Worm (Caenorhabditis elegans) whole organism, L4 larva: ENCODE data around the gene fbxa-37.

ENCODE experiments used
- F49E8.2 ChIP-seq: sonication (generic microtip); optimal IDR thresholded peaks from 2 replicates; lab custom pipeline; 2016; ENCODE audit warnings: missing compliant biosample characterization, mild to moderate bottlenecking, missing genetic modification characterization, borderline replicate concordance
- aly-2 ChIP-seq: sonication (generic microtip); optimal IDR thresholded peaks from 2 replicates; lab custom pipeline; 2018; ENCODE audit warnings: missing biosample characterization, missing genetic modification characterization
- ceh-32 ChIP-seq: sonication (generic microtip); optimal IDR thresholded peaks from 2 replicates; lab custom pipeline; 2016; ENCODE audit warnings: mild to moderate bottlenecking, missing genetic modification characterization, missing compliant biosample characterization; ENCODE audit not compliant: poor library complexity
- ceh-82 ChIP-seq: sonication (generic microtip); optimal IDR thresholded peaks from 2 replicates; lab custom pipeline; 2017; ENCODE audit warnings: missing biosample characterization, missing genetic modification characterization
- daf-12 ChIP-seq: fragments of 150-350 bp; optimal IDR thresholded peaks from 2 replicates; lab custom pipeline; 2014; ENCODE audit warnings: missing biosample characterization, missing genetic modification reagents, missing genetic modification characterization
- daf-16 ChIP-seq, 3 experiments: sonication (generic microtip); optimal IDR thresholded peaks; 2 replicates each; lab custom pipeline; 2016 to 2017; ENCODE audit warnings: missing genetic modification characterization in 3 of 3, missing genetic modification reagents in 3 of 3, mild to moderate bottlenecking in 2 of 3, missing compliant biosample characterization in 2 of 3, missing biosample characterization in 1 of 3, moderate library complexity in 1 of 3
- daf-19 ChIP-seq: fragments of 200-800 bp; sonication (Bioruptor generic); conservative IDR thresholded peaks from 2 replicates; pipeline ENCODE4 v1.3.6; 2022; ENCODE audit warnings: missing genetic modification characterization, missing compliant biosample characterization
- daf-8 ChIP-seq: fragments of 200-800 bp; sonication (Bioruptor generic); IDR thresholded peaks from 2 replicates; pipeline ENCODE4 v1.3.6; 2022; ENCODE audit warnings: missing genetic modification characterization, missing compliant biosample characterization
- dmd-6 ChIP-seq: fragments of 200-800 bp; sonication (Bioruptor generic); IDR thresholded peaks from 2 replicates; pipeline ENCODE4 v1.3.6; 2022; ENCODE audit warnings: missing genetic modification reagents, missing genetic modification characterization, missing compliant biosample characterization
- dve-1 ChIP-seq: sonication (generic microtip); optimal IDR thresholded peaks from 2 replicates; lab custom pipeline; 2017; ENCODE audit warnings: antibody characterized with exemption, mild to moderate bottlenecking, missing genetic modification characterization, missing compliant biosample characterization; ENCODE audit not compliant: insufficient read depth
- egl-43 ChIP-seq: fragments of 200-800 bp; sonication (Bioruptor generic); IDR thresholded peaks from 2 replicates; pipeline ENCODE4 v1.3.6; 2022; ENCODE audit warnings: missing genetic modification reagents, missing genetic modification characterization, missing compliant biosample characterization
- fkh-10 ChIP-seq: fragments of 150-350 bp; optimal IDR thresholded peaks from 2 replicates; lab custom pipeline; 2014; ENCODE audit warnings: missing biosample characterization, missing genetic modification reagents, missing genetic modification characterization
- gei-8 ChIP-seq: fragments of 200-800 bp; sonication (Bioruptor generic); optimal IDR thresholded peaks from 2 replicates; lab custom pipeline; 2018; ENCODE audit warnings: mild to moderate bottlenecking, missing genetic modification characterization, missing compliant biosample characterization
- hif-1 ChIP-seq, 2 experiments: sonication (generic microtip); optimal IDR thresholded peaks; 2 replicates each; lab custom pipeline; 2016 to 2017; ENCODE audit warnings: missing compliant biosample characterization in 2 of 2, missing genetic modification characterization in 2 of 2, missing genetic modification reagents in 2 of 2, missing genotype in 2 of 2, mild to moderate bottlenecking in 1 of 2
- hlh-11 ChIP-seq: fragments of 200-800 bp; sonication (Bioruptor generic); optimal IDR thresholded peaks from 2 replicates; lab custom pipeline; 2018; ENCODE audit warnings: mild to moderate bottlenecking, missing genetic modification characterization, missing compliant biosample characterization
- hmg-1.1 ChIP-seq: fragments of 200-800 bp; sonication (Bioruptor generic); IDR thresholded peaks from 2 replicates; pipeline ENCODE4 v1.3.6; 2022; ENCODE audit warnings: missing genetic modification reagents, missing genetic modification characterization, missing compliant biosample characterization
- lin-1 ChIP-seq: fragments of 200-800 bp; sonication (Bioruptor generic); IDR thresholded peaks from 2 replicates; pipeline ENCODE4 v1.3.6; 2022; ENCODE audit warnings: missing genetic modification reagents, missing genetic modification characterization, missing compliant biosample characterization
- lin-13 ChIP-seq: fragments of 150-350 bp; optimal IDR thresholded peaks from 2 replicates; lab custom pipeline; 2014; ENCODE audit warnings: missing biosample characterization, missing genetic modification reagents, missing genetic modification characterization
- lsy-2 ChIP-seq, 2 experiments: fragments of 150-350 bp in 1 of 2; sonication (generic microtip) in 1 of 2; optimal IDR thresholded peaks; 2 replicates each; lab custom pipeline; 2014 to 2017; ENCODE audit warnings: missing biosample characterization in 2 of 2, missing genetic modification characterization in 2 of 2
- mdl-1 ChIP-seq, 2 experiments: fragments of 150-350 bp in 1 of 2; sonication (generic microtip) in 1 of 2; optimal IDR thresholded peaks; 2 replicates each; lab custom pipeline; 2014 to 2017; ENCODE audit warnings: missing biosample characterization in 2 of 2, missing genetic modification characterization in 2 of 2
- mep-1 ChIP-seq: fragments of 150-350 bp; sonication (generic microtip); optimal IDR thresholded peaks from 3 replicates; lab custom pipeline; 2014; ENCODE audit warnings: missing biosample characterization, missing genetic modification characterization
- nhr-237 ChIP-seq: sonication (generic microtip); optimal IDR thresholded peaks from 2 replicates; lab custom pipeline; 2017; ENCODE audit warnings: missing biosample characterization, missing genetic modification characterization
- nhr-25 ChIP-seq: sonication (generic microtip); optimal IDR thresholded peaks from 2 replicates; lab custom pipeline; 2017; ENCODE audit warnings: missing genetic modification characterization, mild to moderate bottlenecking, missing compliant biosample characterization, antibody characterized with exemption, moderate library complexity, borderline replicate concordance; ENCODE audit not compliant: insufficient read depth
- nhr-28 ChIP-seq: fragments of 150-350 bp; optimal IDR thresholded peaks from 2 replicates; lab custom pipeline; 2014; ENCODE audit warnings: missing biosample characterization, missing genetic modification characterization
- nhr-41 ChIP-seq: fragments of 200-800 bp; sonication (Bioruptor generic); IDR thresholded peaks from 2 replicates; pipeline ENCODE4 v1.3.6; 2022; ENCODE audit warnings: missing genetic modification reagents, missing genetic modification characterization, missing compliant biosample characterization
- nhr-6 ChIP-seq: fragments of 150-350 bp; optimal IDR thresholded peaks from 2 replicates; lab custom pipeline; 2014; ENCODE audit warnings: missing biosample characterization, missing genetic modification characterization
- nhr-77 ChIP-seq: fragments of 150-350 bp; optimal IDR thresholded peaks from 2 replicates; lab custom pipeline; 2014; ENCODE audit warnings: missing biosample characterization, missing genetic modification characterization
- pqm-1 ChIP-seq: sonication (generic microtip); optimal IDR thresholded peaks from 2 replicates; lab custom pipeline; 2017; ENCODE audit warnings: missing biosample characterization, missing genetic modification characterization
- skn-1 ChIP-seq: fragments of 150-350 bp; optimal IDR thresholded peaks from 2 replicates; lab custom pipeline; 2014; ENCODE audit warnings: missing biosample characterization, missing genetic modification characterization
- snpc-4 ChIP-seq: fragments of 150-350 bp; optimal IDR thresholded peaks from 2 replicates; lab custom pipeline; 2014; ENCODE audit warnings: missing biosample characterization, missing genetic modification characterization
- spr-1 ChIP-seq: sonication (generic microtip); optimal IDR thresholded peaks from 2 replicates; lab custom pipeline; 2016; ENCODE audit warnings: mild to moderate bottlenecking, missing genetic modification characterization, missing compliant biosample characterization
- unc-130 ChIP-seq: sonication (generic microtip); optimal IDR thresholded peaks from 2 replicates; lab custom pipeline; 2016; ENCODE audit warnings: missing genetic modification reagents, missing genetic modification characterization, missing compliant biosample characterization
- unc-39 ChIP-seq: sonication (generic microtip); optimal IDR thresholded peaks from 2 replicates; lab custom pipeline; 2017; ENCODE audit warnings: missing biosample characterization, missing genetic modification characterization
- vab-7 ChIP-seq: fragments of 200-800 bp; sonication (Bioruptor generic); IDR thresholded peaks from 2 replicates; pipeline ENCODE4 v1.3.6; 2022; ENCODE audit warnings: missing genetic modification reagents, missing genetic modification characterization, missing compliant biosample characterization
- zip-11 ChIP-seq: fragments of 200-800 bp; sonication (Bioruptor generic); IDR thresholded peaks from 2 replicates; pipeline ENCODE4 v1.3.6; 2022; ENCODE audit warnings: missing genetic modification characterization, missing compliant biosample characterization
- ztf-7 ChIP-seq: fragments of 150-350 bp; optimal IDR thresholded peaks from 2 replicates; lab custom pipeline; 2014; ENCODE audit warnings: missing biosample characterization, missing genetic modification characterization

The fbxa-37 gene

DNA sequence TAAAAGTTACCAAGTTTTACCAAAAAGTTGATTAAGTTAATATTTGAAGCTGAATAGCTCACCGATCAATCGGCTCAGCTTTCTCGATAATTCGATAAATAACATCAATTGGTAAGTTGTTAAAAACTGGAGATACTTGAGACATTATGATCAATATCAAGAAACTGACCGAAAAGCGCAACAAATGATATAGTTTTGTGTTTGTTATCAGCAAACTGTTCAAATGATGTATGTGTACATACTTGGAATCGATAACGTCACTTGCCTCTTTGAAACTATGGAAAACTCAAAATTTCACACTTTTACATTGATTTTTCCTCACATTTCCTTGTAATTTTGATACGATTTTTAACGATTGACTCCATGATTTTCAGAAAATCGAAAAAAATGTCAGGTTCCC, 30.2 kb downstream of the fbxa-37 start, which contains the start of the genes fbxa-80 and fbxa-19 (continued):
- TF ChIP-seq vab-7 (GFP tag; lab: Robert Waterston, UW) (no peak), ceh-82 (no peak), spr-1 (no peak), ceh-32 (tag; lab: Kevin White, UChicago) (no peak), lsy-2 (tag; optimal IDR thresholded peaks at IDR 0.05; lab: Kevin White, UChicago) (no peak), lin-1 (GFP tag; lab: Robert Waterston, UW) (no peak), nhr-77 (no peak), hif-1 (tag; optimal IDR thresholded peaks at IDR 0.05; lab: Kevin White, UChicago) (no peak), pqm-1 (peak; percentile 80), skn-1 (no peak), nhr-28 (tag; lab: Kevin White, UChicago) (peak; percentile 77)
- TF ChIP-seq, all 104 proteins: peak for 5

DNA sequence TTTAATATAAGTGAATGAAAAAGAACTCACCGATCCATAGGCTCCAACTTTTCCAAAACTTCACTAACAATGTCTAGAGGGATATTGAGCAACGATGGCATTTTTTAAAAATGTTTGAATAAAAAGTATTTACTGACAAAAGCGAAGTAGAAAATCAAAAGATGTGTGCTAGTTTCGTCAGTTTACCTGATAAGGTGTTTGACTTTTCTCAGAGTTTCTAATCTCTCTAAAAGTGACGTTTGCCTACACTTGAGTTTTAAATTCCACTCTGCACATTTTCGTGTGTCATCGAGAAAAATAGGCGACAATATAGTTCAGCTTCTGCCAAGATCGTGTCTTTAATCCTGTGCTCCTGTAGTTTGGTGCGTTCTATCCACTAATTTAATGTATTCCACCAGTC, 36.8 kb downstream of the fbxa-37 start, which contains the start of gene fbxa-15:
TSS of gene fbxa-15 (minus strand) at position 101 of the 400 bp plus-strand sequence.
- TF ChIP-seq egl-43 (GFP tag; lab: Robert Waterston, UW) (no peak), F49E8.2 (tag; lab: Kevin White, UChicago) (no peak), nhr-237 (no peak), daf-16 (GFP tag; optimal IDR thresholded peaks at IDR 0.05; lab: Kevin White, UChicago) (no peak), daf-16 (tag; optimal IDR thresholded peaks at IDR 0.05; lab: Kevin White, UChicago) (no peak), snpc-4 (no peak), spr-1 (no peak), zip-11 (GFP tag; lab: Robert Waterston, UW) (no peak), gei-8 (GFP tag; lab: Kevin White, UChicago) (no peak), hif-1 (tag; optimal IDR thresholded peaks at IDR 0.05; lab: Kevin White, UChicago) (no peak), unc-130 (GFP tag; lab: Kevin White, UChicago) (no peak), mep-1 (tag; lab: Kevin White, UChicago) (no peak), daf-19 (no peak), fkh-10 (no peak), nhr-25 (no peak), unc-39 (tag; lab: Kevin White, UChicago) (no peak), ztf-7 (tag; lab: Kevin White, UChicago) (no peak)
- TF ChIP-seq, all 104 proteins: peak for 0

DNA sequence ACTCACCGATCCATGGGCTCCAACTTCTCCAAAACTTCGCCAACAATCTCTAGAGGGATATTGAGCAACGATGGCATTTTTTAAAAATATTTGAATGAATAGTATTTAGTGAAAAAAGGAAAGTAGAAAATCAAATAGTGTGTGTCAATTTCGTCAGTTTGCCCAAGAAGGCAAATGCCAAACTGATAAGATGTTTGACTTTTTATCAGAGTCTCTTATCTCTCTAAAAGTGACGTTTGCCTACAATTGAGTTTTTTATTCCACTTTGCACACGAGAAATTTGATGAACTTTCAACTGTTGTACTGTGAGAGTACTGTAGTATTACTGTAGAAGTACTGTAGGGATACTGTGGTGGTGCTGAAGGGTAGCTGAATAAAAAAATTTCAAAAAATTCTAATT, 38.8 kb downstream of the fbxa-37 start:
- TF ChIP-seq mdl-1 (tag; optimal IDR thresholded peaks at IDR 0.05; lab: Kevin White, UChicago) (peak in 1 of 2 experiments; percentile 22), nhr-6 (tag; lab: Kevin White, UChicago) (peak; percentile 84), hmg-1.1 (GFP tag; lab: Robert Waterston, UW) (no peak), nhr-77 (peak; percentile 63), daf-12 (tag; lab: Kevin White, UChicago) (no peak), dve-1 (tag; lab: Kevin White, UChicago) (peak; percentile 19), daf-8 (no peak), aly-2 (tag; lab: Kevin White, UChicago) (no peak), nhr-41 (GFP tag; lab: Robert Waterston, UW) (peak; percentile 41; the same call in 1 of the 2 replicates), daf-16 (GFP tag; optimal IDR thresholded peaks at IDR 0.05; lab: Kevin White, UChicago) (no peak), daf-16 (tag; optimal IDR thresholded peaks at IDR 0.05; lab: Kevin White, UChicago) (peak; percentile 56), dmd-6 (GFP tag; lab: Robert Waterston, UW) (peak; percentile 83), hlh-11 (peak; percentile 40), nhr-28 (tag; lab: Kevin White, UChicago) (peak; percentile 89), lsy-2 (tag; optimal IDR thresholded peaks at IDR 0.05; lab: Kevin White, UChicago) (peak in 1 of 2 experiments; percentile 36), lin-13 (GFP tag; lab: Kevin White, UChicago) (no peak), pqm-1 (peak; percentile 96)
